Worm (Caenorhabditis elegans): ENCODE results near the gene nse-4.

DNA sequence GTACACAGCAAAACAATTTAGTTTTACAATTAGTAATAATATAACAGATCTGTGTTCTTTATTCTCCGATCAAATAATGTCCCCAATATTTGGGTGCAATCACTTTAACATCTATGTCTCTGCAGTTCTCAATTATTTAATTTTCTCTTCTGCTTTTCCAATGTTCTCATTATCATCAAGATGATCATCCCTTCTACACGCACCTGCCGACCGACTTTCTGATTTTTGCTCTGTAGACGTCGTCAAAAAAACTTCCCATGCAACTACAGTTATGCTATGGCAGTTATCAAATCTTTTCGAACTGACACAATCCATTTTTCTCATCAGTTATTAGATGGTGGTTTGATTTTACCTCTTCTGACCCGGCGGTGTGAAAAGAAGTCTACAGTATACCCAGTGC lies 23.0 kb downstream of the nse-4 start:
- no peak for TF ChIP-seq pha-4 (tag; optimal IDR thresholded peaks at IDR 0.05)
- no peak for TF ChIP-seq ZK546.5 (tag; optimal IDR thresholded peaks at IDR 0.05)
- TF ChIP-seq ama-1 (optimal IDR thresholded peaks at IDR 0.05), result no peak
- no peak for TF ChIP-seq egl-27 (tag; optimal IDR thresholded peaks at IDR 0.05)
- TF ChIP-seq unc-62 (GFP tag; optimal IDR thresholded peaks at IDR 0.05), result no peak
- no peak for TF ChIP-seq nhr-28 (tag; optimal IDR thresholded peaks at IDR 0.05)
- no peak for TF ChIP-seq snpc-4 (tag; optimal IDR thresholded peaks at IDR 0.05)
